Fruit fly (Drosophila melanogaster): ENCODE data around the gene EMC2B.

The EMC2B gene

DNA sequence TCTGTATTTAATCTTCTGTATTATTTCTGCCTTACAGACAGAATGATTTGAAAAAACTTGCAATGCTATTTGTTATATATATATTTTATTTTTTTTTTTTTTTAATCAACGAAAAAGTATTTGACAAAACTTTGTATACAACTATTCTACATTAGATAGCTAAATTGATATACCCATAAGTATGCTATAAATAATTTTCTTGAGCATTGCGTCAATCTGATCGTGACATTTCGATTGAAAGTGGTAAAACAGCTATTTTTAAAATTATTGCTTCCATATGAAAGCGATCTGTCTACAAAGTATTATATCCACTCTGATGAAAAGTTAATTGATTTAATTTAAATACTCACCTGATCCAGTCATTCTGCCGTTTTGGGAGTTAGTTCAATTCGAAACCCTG lies 7.5 kb downstream of the EMC2B start:
- TF ChIP-seq CG9727 (GFP tag; optimal IDR thresholded peaks at IDR 0.05) (no peak), klu (GFP tag; IDR thresholded peaks at IDR 0.05) (no peak), E2f2 (GFP tag; IDR thresholded peaks at IDR 0.05) (no peak), Lhr (GFP tag; optimal IDR thresholded peaks at IDR 0.05) (no peak), ssp (GFP tag; IDR thresholded peaks at IDR 0.05) (no peak), Stat92E (GFP tag; optimal IDR thresholded peaks at IDR 0.05) (no peak), ro (GFP tag; IDR thresholded peaks at IDR 0.05) (no peak), CG15601 (tag; optimal IDR thresholded peaks at IDR 0.05) (peak; percentile 98), run (tag; optimal IDR thresholded peaks at IDR 0.05) (no peak), hb (GFP tag; IDR thresholded peaks at IDR 0.05; ENCODE audit: partially characterized antibody) (no peak), CG12155 (GFP tag; optimal IDR thresholded peaks at IDR 0.05) (no peak), br (optimal IDR thresholded peaks at IDR 0.05) (no peak), CG6175 (GFP tag; IDR thresholded peaks at IDR 0.05) (no peak), CTCF (GFP tag; optimal IDR thresholded peaks at IDR 0.05) (peak; percentile 20), kay (GFP tag; optimal IDR thresholded peaks at IDR 0.05) (no peak), dati (GFP tag; IDR thresholded peaks at IDR 0.05) (no peak), CG4730 (GFP tag; IDR thresholded peaks at IDR 0.05) (no peak), ato (GFP tag; IDR thresholded peaks at IDR 0.05; ENCODE audit: partially characterized antibody) (no peak), al (GFP tag; IDR thresholded peaks at IDR 0.05) (no peak), Ssrp (tag; optimal IDR thresholded peaks at IDR 0.05) (no peak), CG17361 (GFP tag; IDR thresholded peaks at IDR 0.05) (no peak), CG2199 (GFP tag; IDR thresholded peaks at IDR 0.05) (peak; percentile 13; the same call in 1 of the 3 replicates), CG15269 (tag; optimal IDR thresholded peaks at IDR 0.05) (no peak), CG11398 (GFP tag; optimal IDR thresholded peaks at IDR 0.05) (no peak), nerfin-2 (GFP tag; IDR thresholded peaks at IDR 0.05; ENCODE audit: partially characterized antibody) (no peak), TFAM (GFP tag; optimal IDR thresholded peaks at IDR 0.05) (no peak), cad (GFP tag; optimal IDR thresholded peaks at IDR 0.05) (no peak)

DNA sequence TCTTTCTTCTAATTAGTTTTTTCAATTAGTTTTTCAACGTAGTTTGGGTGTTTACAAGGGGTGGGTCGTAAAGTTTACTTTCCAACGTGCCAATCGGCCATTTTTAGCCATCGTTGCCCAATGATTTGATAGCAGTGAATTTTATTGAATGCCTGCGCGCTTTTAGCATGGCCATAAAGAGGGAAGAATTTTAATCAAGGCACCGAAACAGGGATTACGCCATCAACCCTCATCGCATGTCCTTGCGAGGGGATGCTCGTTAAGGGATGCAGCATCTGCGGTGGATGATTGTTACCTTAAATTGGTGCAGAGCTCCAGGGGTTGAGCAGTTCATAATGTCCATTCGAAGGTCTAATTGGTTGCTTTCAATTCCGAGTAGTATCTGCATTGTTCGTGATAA lies 8.7 kb downstream of the EMC2B start:
- no peak for TF ChIP-seq CG4707 (GFP tag; optimal IDR thresholded peaks at IDR 0.05)
- TF ChIP-seq Oli (tag; optimal IDR thresholded peaks at IDR 0.05) = no peak
- no peak for TF ChIP-seq CG3407 (GFP tag; optimal IDR thresholded peaks at IDR 0.05)
- TF ChIP-seq B-H1 (GFP tag; IDR thresholded peaks at IDR 0.05) = no peak
- TF ChIP-seq CG18619 (GFP tag; optimal IDR thresholded peaks at IDR 0.05) = no peak
- TF ChIP-seq TFAM (GFP tag; optimal IDR thresholded peaks at IDR 0.05) = no peak
- TF ChIP-seq chinmo (GFP tag; IDR thresholded peaks at IDR 0.05; ENCODE audit: partially characterized antibody) = 0 out of 4 replicates have a peak, but pooled peaks have one; percentile 13
- TF ChIP-seq Blimp-1 (GFP tag; optimal IDR thresholded peaks at IDR 0.05) = no peak
- TF ChIP-seq ham (GFP tag; IDR thresholded peaks at IDR 0.05) = no peak
- peak; percentile 75 for TF ChIP-seq abd-A (tag; optimal IDR thresholded peaks at IDR 0.05)
- TF ChIP-seq CG2129 (GFP tag; IDR thresholded peaks at IDR 0.05; ENCODE audit: partially characterized antibody) = no peak
- peak; percentile 96 for TF ChIP-seq Nf-YC (tag; optimal IDR thresholded peaks at IDR 0.05)
- no peak for TF ChIP-seq Antp (GFP tag; optimal IDR thresholded peaks at IDR 0.05)
- TF ChIP-seq seq (GFP tag; IDR thresholded peaks at IDR 0.05) = peak; percentile 94
- TF ChIP-seq Nf-YB (GFP tag; optimal IDR thresholded peaks at IDR 0.05) = peak; percentile 96
- TF ChIP-seq Rfx (GFP tag; IDR thresholded peaks at IDR 0.05) = peak; percentile 12; the same call in 1 of the 2 replicates
- peak; percentile 23 for TF ChIP-seq Ets65A (GFP tag)
- TF ChIP-seq zfh1 (GFP tag; IDR thresholded peaks at IDR 0.05) = 0 out of 3 replicates have a peak, but pooled peaks have one; percentile 30
- peak; percentile 45 for TF ChIP-seq Med (GFP tag)
- TF ChIP-seq Ada2b (GFP tag; IDR thresholded peaks at IDR 0.05) = no peak
- TF ChIP-seq CG34376 (GFP tag; optimal IDR thresholded peaks at IDR 0.05) = no peak
- TF ChIP-seq CG10565 (GFP tag; optimal IDR thresholded peaks at IDR 0.05) = no peak
